Fruit fly (Drosophila melanogaster) whole organism, embryonic: ENCODE measurements around the gene CG5498.

Source experiments
- Atf3 ChIP-seq: fragments of 200-800 bp; sonication (Bioruptor generic); optimal IDR thresholded peaks from 3 replicates; lab custom pipeline; 2016; ENCODE audit warnings: missing biosample characterization, missing genetic modification characterization
- B-H1 ChIP-seq: fragments of 200-800 bp; sonication (Bioruptor generic); IDR thresholded peaks from 3 replicates; pipeline ENCODE4 v1.3.6; 2022; ENCODE audit warnings: missing biosample characterization, missing genetic modification characterization
- CG1024 ChIP-seq: fragments of 200-800 bp; sonication (Bioruptor generic); IDR thresholded peaks from 2 replicates; pipeline ENCODE4 v1.3.6; 2022; ENCODE audit warnings: missing biosample characterization, missing genetic modification characterization
- CG10959 ChIP-seq: fragments of 200-800 bp; sonication (Bioruptor generic); IDR thresholded peaks from 2 replicates; pipeline ENCODE4 v1.3.6; 2022; ENCODE audit warnings: missing biosample characterization, missing genetic modification characterization
- CG12104 ChIP-seq: fragments of 200-800 bp; sonication (Bioruptor generic); optimal IDR thresholded peaks from 3 replicates; lab custom pipeline; 2016; ENCODE audit warnings: missing biosample characterization, missing genetic modification characterization
- CG17359 ChIP-seq: fragments of 200-800 bp; sonication (Bioruptor generic); optimal IDR thresholded peaks from 3 replicates; lab custom pipeline; 2018; ENCODE audit warnings: missing biosample characterization, mild to moderate bottlenecking, missing genetic modification characterization, moderate library complexity
- CG2199 ChIP-seq: fragments of 200-800 bp; sonication (Bioruptor generic); IDR thresholded peaks from 3 replicates; pipeline ENCODE4 v1.3.6; 2022; ENCODE audit warnings: missing biosample characterization, missing genetic modification characterization
- CG32767 ChIP-seq: fragments of 200-800 bp; sonication (Bioruptor generic); IDR thresholded peaks from 2 replicates; pipeline ENCODE4 v1.3.6; 2022; ENCODE audit warnings: missing biosample characterization, missing genetic modification characterization
- CG3407 ChIP-seq: fragments of 200-800 bp; sonication (Bioruptor generic); optimal IDR thresholded peaks from 2 replicates; lab custom pipeline; 2018; ENCODE audit warnings: missing biosample characterization, mild to moderate bottlenecking, missing genetic modification characterization
- CG4328 ChIP-seq: fragments of 200-800 bp; sonication (Bioruptor generic); optimal IDR thresholded peaks from 3 replicates; lab custom pipeline; 2017; ENCODE audit warnings: missing biosample characterization, missing genetic modification reagents, missing genetic modification characterization
- CG5953 ChIP-seq: fragments of 200-800 bp; sonication (Bioruptor generic); IDR thresholded peaks from 2 replicates; pipeline ENCODE4 v1.3.6; 2022; ENCODE audit warnings: missing biosample characterization, missing genetic modification characterization
- CG6791 ChIP-seq: fragments of 200-800 bp; sonication (Bioruptor generic); IDR thresholded peaks from 3 replicates; pipeline ENCODE4 v1.3.6; 2022; ENCODE audit warnings: missing biosample characterization, missing genetic modification characterization; ENCODE audit not compliant: partially characterized antibody
- CG7556 ChIP-seq: fragments of 200-800 bp; sonication (Bioruptor generic); optimal IDR thresholded peaks from 2 replicates; lab custom pipeline; 2017; ENCODE audit warnings: missing biosample characterization, mild to moderate bottlenecking, missing genetic modification characterization
- CG7786 ChIP-seq: fragments of 200-800 bp; sonication (Bioruptor generic); optimal IDR thresholded peaks from 2 replicates; lab custom pipeline; 2016; ENCODE audit warnings: missing biosample characterization, missing genetic modification characterization
- CG9609 ChIP-seq: fragments of 200-800 bp; sonication (Bioruptor generic); optimal IDR thresholded peaks from 3 replicates; lab custom pipeline; 2016; ENCODE audit warnings: missing biosample characterization, missing genetic modification characterization
- CTCF ChIP-seq: fragments of 200-800 bp; sonication (Bioruptor generic); optimal IDR thresholded peaks from 2 replicates; lab custom pipeline; 2017; ENCODE audit warnings: missing biosample characterization, mild to moderate bottlenecking, missing genetic modification characterization, moderate library complexity
- Dek ChIP-seq: fragments of 200-800 bp; sonication (Bioruptor generic); optimal IDR thresholded peaks from 3 replicates; lab custom pipeline; 2019; ENCODE audit warnings: missing biosample characterization, mild to moderate bottlenecking, missing genetic modification characterization, moderate library complexity
- Dip3 ChIP-seq: fragments of 200-800 bp; sonication (Bioruptor generic); optimal IDR thresholded peaks from 3 replicates; lab custom pipeline; 2016; ENCODE audit warnings: missing biosample characterization, missing genetic modification characterization
- Dp ChIP-seq: fragments of 200-800 bp; sonication (Bioruptor generic); optimal IDR thresholded peaks from 2 replicates; lab custom pipeline; 2018; ENCODE audit warnings: missing biosample characterization, mild to moderate bottlenecking, missing genetic modification characterization, moderate library complexity
- Fer2 ChIP-seq: fragments of 200-800 bp; sonication (Bioruptor generic); optimal IDR thresholded peaks from 2 replicates; lab custom pipeline; 2018; ENCODE audit warnings: missing biosample characterization, mild to moderate bottlenecking, missing genetic modification characterization, moderate library complexity
- GATAe ChIP-seq: fragments of 200-800 bp; sonication (Bioruptor generic); conservative IDR thresholded peaks from 2 replicates; pipeline ENCODE4 v1.3.6; 2022; ENCODE audit warnings: missing biosample characterization, missing genetic modification characterization
- Mad ChIP-seq: fragments of 200-800 bp; sonication (Bioruptor generic); optimal IDR thresholded peaks from 2 replicates; lab custom pipeline; 2016; ENCODE audit warnings: missing biosample characterization, missing genetic modification characterization
- Meics ChIP-seq: fragments of 200-800 bp; sonication (Bioruptor generic); optimal IDR thresholded peaks from 2 replicates; lab custom pipeline; 2017; ENCODE audit warnings: missing biosample characterization, mild to moderate bottlenecking, missing genetic modification characterization
- Myb ChIP-seq: fragments of 200-800 bp; sonication (Bioruptor generic); optimal IDR thresholded peaks from 2 replicates; lab custom pipeline; 2016; ENCODE audit warnings: missing biosample characterization, missing genetic modification characterization
- NC2β ChIP-seq: fragments of 200-800 bp; sonication (Bioruptor generic); optimal IDR thresholded peaks from 2 replicates; lab custom pipeline; 2016; ENCODE audit warnings: missing biosample characterization, missing genetic modification characterization
- Sry-β ChIP-seq: fragments of 200-800 bp; sonication (Bioruptor generic); optimal IDR thresholded peaks from 2 replicates; lab custom pipeline; 2018; ENCODE audit warnings: missing biosample characterization, mild to moderate bottlenecking, missing genetic modification characterization, moderate library complexity
- YL-1 ChIP-seq: fragments of 200-800 bp; sonication (Bioruptor generic); optimal IDR thresholded peaks from 3 replicates; lab custom pipeline; 2017; ENCODE audit warnings: missing biosample characterization, mild to moderate bottlenecking, missing genetic modification characterization
- abd-A ChIP-seq: fragments of 200-800 bp; sonication (Bioruptor generic); optimal IDR thresholded peaks from 3 replicates; lab custom pipeline; 2019; ENCODE audit warnings: missing biosample characterization, mild to moderate bottlenecking, missing genetic modification characterization, moderate library complexity
- az2 ChIP-seq: fragments of 200-800 bp; sonication (Bioruptor generic); optimal IDR thresholded peaks from 3 replicates; lab custom pipeline; 2016; ENCODE audit warnings: missing biosample characterization, missing genetic modification characterization
- corto ChIP-seq: fragments of 200-800 bp; sonication (Bioruptor generic); optimal IDR thresholded peaks from 2 replicates; lab custom pipeline; 2016; ENCODE audit warnings: missing biosample characterization, mild to moderate bottlenecking, missing genetic modification characterization, moderate library complexity
- exex ChIP-seq: fragments of 200-800 bp; sonication (Bioruptor generic); optimal IDR thresholded peaks from 4 replicates; lab custom pipeline; 2018; ENCODE audit warnings: missing biosample characterization, mild to moderate bottlenecking, missing genetic modification characterization, moderate library complexity
- gfzf ChIP-seq: fragments of 200-800 bp; sonication (Bioruptor generic); optimal IDR thresholded peaks from 2 replicates; lab custom pipeline; 2016; ENCODE audit warnings: missing biosample characterization, mild to moderate bottlenecking, missing genetic modification characterization, moderate library complexity
- hb ChIP-seq: fragments of 200-800 bp; sonication (Bioruptor generic); IDR thresholded peaks from 3 replicates; pipeline ENCODE4 v1.3.6; 2022; ENCODE audit warnings: missing biosample characterization, missing genetic modification characterization; ENCODE audit not compliant: partially characterized antibody
- lov ChIP-seq, 2 experiments: fragments of 200-800 bp in 1 of 2; fragments of >200 bp in 1 of 2; sonication (Bioruptor generic) in 1 of 2; IDR thresholded peaks in 1 of 2; optimal IDR thresholded peaks in 1 of 2; 2 replicates in 1 of 2; 3 replicates in 1 of 2; pipeline versions ENCODE4 v1.3.6 to Lab custom; 2017 to 2022; ENCODE audit warnings: missing biosample characterization in 1 of 2, missing genetic modification characterization in 1 of 2
- mam ChIP-seq: fragments of 200-800 bp; sonication (Bioruptor generic); optimal IDR thresholded peaks from 3 replicates; lab custom pipeline; 2016; ENCODE audit warnings: missing biosample characterization, missing genetic modification characterization
- pb ChIP-seq: fragments of 200-800 bp; sonication (Bioruptor generic); optimal IDR thresholded peaks from 3 replicates; lab custom pipeline; 2016; ENCODE audit warnings: missing biosample characterization, missing genetic modification characterization
- phol ChIP-seq: fragments of 200-800 bp; sonication (Bioruptor generic); optimal IDR thresholded peaks from 3 replicates; lab custom pipeline; 2018; ENCODE audit warnings: missing biosample characterization, mild to moderate bottlenecking, missing genetic modification characterization, moderate library complexity
- salm ChIP-seq: fragments of 200-800 bp; sonication (Bioruptor generic); optimal IDR thresholded peaks from 2 replicates; lab custom pipeline; 2018; ENCODE audit warnings: missing biosample characterization, mild to moderate bottlenecking, missing genetic modification characterization
- sim ChIP-seq: fragments of 200-800 bp; sonication (Bioruptor generic); IDR thresholded peaks from 2 replicates; pipeline ENCODE4 v1.3.6; 2022; ENCODE audit warnings: missing biosample characterization, missing genetic modification characterization
- slp2 ChIP-seq: fragments of 200-800 bp; sonication (Bioruptor generic); optimal IDR thresholded peaks from 2 replicates; lab custom pipeline; 2016; ENCODE audit warnings: missing biosample characterization, missing genetic modification characterization
- sna ChIP-seq: fragments of 200-800 bp; sonication (Bioruptor generic); IDR thresholded peaks from 2 replicates; pipeline ENCODE4 v1.3.6; 2022; ENCODE audit warnings: missing biosample characterization, missing genetic modification characterization; ENCODE audit not compliant: partially characterized antibody
- sug ChIP-seq: fragments of 200-800 bp; optimal IDR thresholded peaks from 2 replicates; lab custom pipeline; 2019; ENCODE audit warnings: missing biosample characterization, mild to moderate bottlenecking, missing genetic modification characterization, moderate library complexity
- tna ChIP-seq: fragments of 200-800 bp; sonication (Bioruptor generic); IDR thresholded peaks from 2 replicates; pipeline ENCODE4 v1.3.6; 2022; ENCODE audit warnings: missing biosample characterization, missing genetic modification characterization; ENCODE audit not compliant: partially characterized antibody
- ttk ChIP-seq: fragments of 200-800 bp; sonication (Bioruptor generic); IDR thresholded peaks from 2 replicates; pipeline ENCODE4 v2.1.2; 2022; ENCODE audit warnings: missing biosample characterization, missing genetic modification characterization
- twi ChIP-seq: fragments of 200-800 bp; optimal IDR thresholded peaks from 2 replicates; lab custom pipeline; 2019; ENCODE audit warnings: missing biosample characterization, mild to moderate bottlenecking, missing genetic modification characterization, moderate library complexity
- unc-4 ChIP-seq: fragments of 200-800 bp; sonication (Bioruptor generic); IDR thresholded peaks from 2 replicates; pipeline ENCODE4 v1.3.6; 2022; ENCODE audit warnings: missing biosample characterization, missing genetic modification characterization; ENCODE audit not compliant: partially characterized antibody
- unpg ChIP-seq: fragments of 200-800 bp; sonication (Bioruptor generic); optimal IDR thresholded peaks from 3 replicates; lab custom pipeline; 2018; ENCODE audit warnings: missing biosample characterization, mild to moderate bottlenecking, missing genetic modification characterization, moderate library complexity
- zen2 ChIP-seq: fragments of 200-800 bp; sonication (Bioruptor generic); IDR thresholded peaks from 3 replicates; pipeline ENCODE4 v1.3.6; 2022; ENCODE audit warnings: missing biosample characterization, missing genetic modification characterization; ENCODE audit not compliant: partially characterized antibody
- zfh2 ChIP-seq: fragments of 200-800 bp; sonication (Bioruptor generic); optimal IDR thresholded peaks from 2 replicates; lab custom pipeline; 2016; ENCODE audit warnings: missing biosample characterization, missing genetic modification characterization

CG5498 gene

dm6 chr3L:20375878-20376563, 7.9 kb downstream of the CG5498 start, which contains the start of the genes Ide and RhoBTB (continued):
- TF ChIP-seq salm (no peak), CG17359 (tag; lab: Kevin White, UChicago) (peak; percentile 71), Sry-β (GFP tag; lab: Kevin White, UChicago) (no peak), mam (GFP tag; lab: Kevin White, UChicago) (peak; percentile 96), CG7556 (peak; percentile 69), sna (GFP tag; lab: Robert Waterston, UW) (no peak), CG32767 (GFP tag; lab: Robert Waterston, UW) (no peak), corto (GFP tag; lab: Kevin White, UChicago) (no peak), ttk (GFP tag; lab: Robert Waterston, UW) (peak; percentile 53), sug (tag; lab: Kevin White, UChicago) (peak; percentile 91), YL-1 (peak; percentile 50), CG10959 (GFP tag; lab: Robert Waterston, UW) (no peak), phol (tag; lab: Kevin White, UChicago) (peak; percentile 90), CG2199 (GFP tag; lab: Robert Waterston, UW) (no peak), NC2β (GFP tag; lab: Kevin White, UChicago) (peak; percentile 66), CG6791 (GFP tag; lab: Robert Waterston, UW) (no peak), unpg (no peak), hb (no peak), CG4328 (peak; percentile 76), Atf3 (GFP tag; lab: Kevin White, UChicago) (peak; percentile 77), Myb (GFP tag; lab: Kevin White, UChicago) (peak; percentile 92), slp2 (GFP tag; lab: Kevin White, UChicago) (peak; percentile 59), twi (tag; lab: Kevin White, UChicago) (peak; percentile 81), B-H1 (GFP tag; lab: Robert Waterston, UW) (no peak), Mad (GFP tag; lab: Kevin White, UChicago) (peak; percentile 77), CG7786 (GFP tag; lab: Kevin White, UChicago) (peak; percentile 90), az2 (peak; percentile 80), abd-A (no peak), Dp (GFP tag; lab: Kevin White, UChicago) (peak; percentile 73), exex (tag; lab: Kevin White, UChicago) (peak; percentile 44), zen2 (no peak), unc-4 (no peak), gfzf (GFP tag; lab: Kevin White, UChicago) (peak; percentile 19), CTCF (GFP tag; lab: Kevin White, UChicago) (peak; percentile 30), CG1024 (no peak), Fer2 (tag; lab: Kevin White, UChicago) (peak; percentile 81), tna (GFP tag; lab: Robert Waterston, UW) (no peak; the same call in 1 of the 2 replicates), CG12104 (GFP tag; lab: Kevin White, UChicago) (peak; percentile 69), sim (no peak), CG9609 (GFP tag; lab: Kevin White, UChicago) (peak; percentile 80), Dek (tag; lab: Kevin White, UChicago) (peak; percentile 73), CG5953 (no peak), lov (optimal IDR thresholded peaks at IDR 0.05; lab: Kevin White, UChicago) (no peak), lov (GFP tag; IDR thresholded peaks at IDR 0.05; lab: Robert Waterston, UW) (peak; percentile 60; the same call in 1 of the 3 replicates), CG3407 (GFP tag; lab: Kevin White, UChicago) (peak; percentile 25), Meics (GFP tag; lab: Kevin White, UChicago) (peak; percentile 71), GATAe (no peak; the same call in 1 of the 2 replicates), zfh2 (GFP tag; lab: Kevin White, UChicago) (peak; percentile 95), pb (GFP tag; lab: Kevin White, UChicago) (peak; percentile 61), Dip3 (peak; percentile 93)
